Fruit fly (Drosophila melanogaster): Measurements from ENCODE around the gene CG14454.

- no peak for TF ChIP-seq CG14711 (tag; optimal IDR thresholded peaks at IDR 0.05)
- TF ChIP-seq tj (GFP tag; optimal IDR thresholded peaks at IDR 0.05) = no peak
- no peak for TF ChIP-seq kay (GFP tag; ENCODE audit: borderline replicate concordance)
- TF ChIP-seq CG5204 (GFP tag; optimal IDR thresholded peaks at IDR 0.05) = no peak
Observed at dm6 chr3L:22647627-22648026, 44.7 kb downstream of the CG14454 start, which contains the start of gene CG33769.
